Worm (Caenorhabditis elegans) whole organism, mixed stage, embryonic: ENCODE measurements around the gene mab-10.
A peak's percentile ranks its signal among the peaks of the same experiment; 100 is the strongest.

Experiments
- M03D4.4 ChIP-seq: sonication (generic microtip); optimal IDR thresholded peaks from 2 replicates; lab custom pipeline; 2017; ENCODE audit warnings: mild to moderate bottlenecking, missing genetic modification characterization, missing compliant biosample characterization
- bed-3 ChIP-seq: fragments of 200-800 bp; sonication (Bioruptor generic); optimal IDR thresholded peaks from 3 replicates; lab custom pipeline; 2018; ENCODE audit warnings: mild to moderate bottlenecking, missing genetic modification characterization, moderate library complexity, missing compliant biosample characterization
- blmp-1 ChIP-seq: fragments of 150-350 bp; optimal IDR thresholded peaks from 2 replicates; lab custom pipeline; 2014; ENCODE audit warnings: missing biosample characterization, missing genetic modification characterization
- ceh-39 ChIP-seq: fragments of 150-350 bp; optimal IDR thresholded peaks from 2 replicates; lab custom pipeline; 2014; ENCODE audit warnings: missing biosample characterization, missing genetic modification characterization
- ceh-43 ChIP-seq: fragments of 200-800 bp; sonication (Bioruptor generic); optimal IDR thresholded peaks from 2 replicates; lab custom pipeline; 2018; ENCODE audit warnings: mild to moderate bottlenecking, missing genetic modification characterization, moderate library complexity, missing compliant biosample characterization
- ceh-83 ChIP-seq: fragments of 200-800 bp; sonication (Bioruptor generic); optimal IDR thresholded peaks from 2 replicates; lab custom pipeline; 2018; ENCODE audit warnings: mild to moderate bottlenecking, missing genetic modification characterization, missing compliant biosample characterization
- ces-1 ChIP-seq: fragments of 150-350 bp; optimal IDR thresholded peaks from 2 replicates; lab custom pipeline; 2014; ENCODE audit warnings: missing biosample characterization, missing genetic modification reagents, missing genetic modification characterization
- cnd-1 ChIP-seq: fragments of 200-800 bp; sonication (Bioruptor generic); optimal IDR thresholded peaks from 2 replicates; lab custom pipeline; 2018; ENCODE audit warnings: mild to moderate bottlenecking, missing genetic modification characterization, missing compliant biosample characterization
- drap-1 ChIP-seq: fragments of 200-800 bp; sonication (Bioruptor generic); optimal IDR thresholded peaks from 3 replicates; lab custom pipeline; 2018; ENCODE audit warnings: mild to moderate bottlenecking, missing genetic modification characterization, missing compliant biosample characterization
- elt-1 ChIP-seq: sonication (generic microtip); optimal IDR thresholded peaks from 2 replicates; lab custom pipeline; 2017; ENCODE audit warnings: missing genetic modification characterization, mild to moderate bottlenecking, missing compliant biosample characterization, antibody characterized with exemption, moderate library complexity, borderline replicate concordance; ENCODE audit not compliant: insufficient read depth
- elt-3 ChIP-seq: fragments of 150-350 bp; optimal IDR thresholded peaks from 2 replicates; lab custom pipeline; 2014; ENCODE audit warnings: missing biosample characterization, missing genetic modification characterization
- flh-1 ChIP-seq: fragments of 200-800 bp; sonication (Bioruptor generic); optimal IDR thresholded peaks from 2 replicates; lab custom pipeline; 2018; ENCODE audit warnings: mild to moderate bottlenecking, missing genetic modification characterization, moderate library complexity, missing compliant biosample characterization
- ham-2 ChIP-seq: fragments of 200-800 bp; sonication (Bioruptor generic); optimal IDR thresholded peaks from 2 replicates; lab custom pipeline; 2018; ENCODE audit warnings: mild to moderate bottlenecking, missing genetic modification characterization, missing compliant biosample characterization
- hlh-1 ChIP-seq: fragments of 150-350 bp; optimal IDR thresholded peaks from 2 replicates; lab custom pipeline; 2014; ENCODE audit warnings: missing biosample characterization, missing genetic modification reagents, missing genetic modification characterization
- lin-13 ChIP-seq: fragments of 150-350 bp; optimal IDR thresholded peaks from 2 replicates; lab custom pipeline; 2014; ENCODE audit warnings: missing biosample characterization, missing genetic modification characterization
- lin-32 ChIP-seq: fragments of 200-800 bp; sonication (Bioruptor generic); optimal IDR thresholded peaks from 2 replicates; lab custom pipeline; 2018; ENCODE audit warnings: mild to moderate bottlenecking, missing genetic modification characterization, missing compliant biosample characterization
- lsy-2 ChIP-seq: fragments of 150-350 bp; optimal IDR thresholded peaks from 2 replicates; lab custom pipeline; 2014; ENCODE audit warnings: missing biosample characterization, missing genetic modification characterization
- mab-5 ChIP-seq: fragments of 150-350 bp; optimal IDR thresholded peaks from 2 replicates; lab custom pipeline; 2014; ENCODE audit warnings: missing biosample characterization, missing genetic modification characterization
- mep-1 ChIP-seq: fragments of 150-350 bp; optimal IDR thresholded peaks from 2 replicates; lab custom pipeline; 2017; ENCODE audit warnings: missing biosample characterization, missing genetic modification reagents, missing genetic modification characterization, inconsistent platforms
- mls-2 ChIP-seq: sonication (generic microtip); optimal IDR thresholded peaks from 2 replicates; lab custom pipeline; 2016; ENCODE audit warnings: mild to moderate bottlenecking, missing genetic modification characterization, moderate library complexity, missing compliant biosample characterization
- nhr-12 ChIP-seq: fragments of 150-350 bp; optimal IDR thresholded peaks from 2 replicates; lab custom pipeline; 2014; ENCODE audit warnings: missing biosample characterization, missing genetic modification characterization
- nhr-2 ChIP-seq: fragments of 150-350 bp; optimal IDR thresholded peaks from 2 replicates; lab custom pipeline; 2014; ENCODE audit warnings: missing biosample characterization, missing genetic modification characterization
- nhr-237 ChIP-seq: fragments of 150-350 bp; optimal IDR thresholded peaks from 2 replicates; lab custom pipeline; 2014; ENCODE audit warnings: missing biosample characterization, missing genetic modification characterization
- nhr-28 ChIP-seq: fragments of 150-350 bp; optimal IDR thresholded peaks from 2 replicates; lab custom pipeline; 2014; ENCODE audit warnings: missing biosample characterization, missing genetic modification characterization
- nhr-76 ChIP-seq: sonication (generic microtip); optimal IDR thresholded peaks from 2 replicates; lab custom pipeline; 2017; ENCODE audit warnings: missing biosample characterization, missing genetic modification characterization
- pha-4 ChIP-seq: fragments of 150-350 bp; optimal IDR thresholded peaks from 2 replicates; lab custom pipeline; 2018; ENCODE audit warnings: missing biosample characterization, missing genetic modification reagents, missing genetic modification characterization
- sem-2 ChIP-seq: fragments of 200-800 bp; sonication (Bioruptor generic); optimal IDR thresholded peaks from 2 replicates; lab custom pipeline; 2018; ENCODE audit warnings: mild to moderate bottlenecking, missing genetic modification characterization, missing compliant biosample characterization
- snpc-4 ChIP-seq: fragments of 150-350 bp; optimal IDR thresholded peaks from 2 replicates; lab custom pipeline; 2014; ENCODE audit warnings: missing biosample characterization, missing genetic modification characterization
- sptf-1 ChIP-seq: sonication (generic microtip); optimal IDR thresholded peaks from 2 replicates; lab custom pipeline; 2017; ENCODE audit warnings: mild to moderate bottlenecking, missing genetic modification characterization, moderate library complexity, missing compliant biosample characterization
- tbx-8 ChIP-seq: fragments of 200-800 bp; sonication (Bioruptor generic); optimal IDR thresholded peaks from 2 replicates; lab custom pipeline; 2018; ENCODE audit warnings: mild to moderate bottlenecking, missing genetic modification characterization, moderate library complexity, missing compliant biosample characterization
- unc-120 ChIP-seq: sonication (generic microtip); optimal IDR thresholded peaks from 2 replicates; lab custom pipeline; 2017; ENCODE audit warnings: missing genetic modification characterization, missing compliant biosample characterization; ENCODE audit not compliant: poor library complexity, severe bottlenecking
- unc-39 ChIP-seq: fragments of 150-350 bp; optimal IDR thresholded peaks from 2 replicates; lab custom pipeline; 2014; ENCODE audit warnings: missing biosample characterization, missing genetic modification characterization
- unc-62 ChIP-seq: fragments of 150-350 bp; optimal IDR thresholded peaks from 2 replicates; lab custom pipeline; 2014; ENCODE audit warnings: missing biosample characterization, missing genetic modification reagents, missing genetic modification characterization
- zip-8 ChIP-seq: fragments of 150-350 bp; optimal IDR thresholded peaks from 2 replicates; lab custom pipeline; 2014; ENCODE audit warnings: missing biosample characterization, missing genetic modification characterization
- ztf-11 ChIP-seq: fragments of 150-350 bp; optimal IDR thresholded peaks from 2 replicates; lab custom pipeline; 2014; ENCODE audit warnings: missing biosample characterization, missing genetic modification characterization

Gene mab-10

ce11 chrII:10546784-10547087 lies 18.9 kb downstream of the mab-10 start:
- TF ChIP-seq tbx-8 (no peak), blmp-1 (tag; lab: Kevin White, UChicago) (no peak), nhr-237 (no peak), unc-120 (tag; lab: Kevin White, UChicago) (no peak), ceh-39 (tag; lab: Kevin White, UChicago) (no peak), pha-4 (tag; lab: Kevin White, UChicago) (no peak), unc-62 (GFP tag; lab: Kevin White, UChicago) (peak; percentile 76), nhr-76 (tag; lab: Kevin White, UChicago) (no peak)

DNA sequence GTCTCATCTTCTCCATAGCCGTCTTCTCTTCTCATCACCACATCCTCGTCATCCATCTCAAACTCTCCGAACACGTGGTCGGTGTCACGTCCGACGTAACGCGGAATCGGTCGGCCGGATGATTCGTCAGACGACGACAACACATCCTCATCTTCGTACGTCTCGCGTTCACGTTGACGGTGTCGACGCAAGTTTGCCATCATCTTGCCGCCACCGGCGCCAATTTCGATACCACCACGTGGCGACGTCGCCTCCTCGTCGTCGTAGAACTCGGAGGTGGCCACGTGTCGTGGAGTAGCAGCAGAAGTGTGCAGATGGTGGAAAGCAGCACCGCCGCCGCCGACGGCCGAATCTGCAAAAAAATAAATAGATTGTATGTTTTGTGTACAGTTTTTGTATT lies 19.4 kb downstream of the mab-10 start:
- no peak for TF ChIP-seq lin-32
- TF ChIP-seq blmp-1 (tag; lab: Kevin White, UChicago), result no peak

- TF ChIP-seq nhr-237 (no peak), blmp-1 (tag; lab: Kevin White, UChicago) (no peak), lin-13 (tag; lab: Kevin White, UChicago) (no peak), nhr-76 (tag; lab: Kevin White, UChicago) (no peak), drap-1 (no peak), snpc-4 (no peak), lin-32 (no peak), elt-3 (tag; lab: Kevin White, UChicago) (no peak), unc-120 (tag; lab: Kevin White, UChicago) (no peak), M03D4.4 (tag; lab: Kevin White, UChicago) (peak; percentile 5), unc-62 (GFP tag; lab: Kevin White, UChicago) (no peak), sem-2 (GFP tag; lab: Kevin White, UChicago) (no peak), mls-2 (tag; lab: Kevin White, UChicago) (no peak), nhr-12 (tag; lab: Kevin White, UChicago) (no peak), tbx-8 (no peak), sptf-1 (tag; lab: Kevin White, UChicago) (peak; percentile 11), ceh-83 (GFP tag; lab: Kevin White, UChicago) (no peak), flh-1 (GFP tag; lab: Kevin White, UChicago) (no peak), cnd-1 (tag; lab: Kevin White, UChicago) (peak; percentile 56), pha-4 (tag; lab: Kevin White, UChicago) (no peak), nhr-28 (tag; lab: Kevin White, UChicago) (no peak), ztf-11 (no peak), lsy-2 (tag; lab: Kevin White, UChicago) (no peak)
These were observed 20.2 kb downstream of the mab-10 start for ce11 chrII:10547803-10548693.

- TF ChIP-seq bed-3 (GFP tag; lab: Kevin White, UChicago) (no peak), snpc-4 (no peak), unc-39 (tag; lab: Kevin White, UChicago) (no peak), ztf-11 (peak; percentile 68), nhr-28 (tag; lab: Kevin White, UChicago) (no peak), cnd-1 (tag; lab: Kevin White, UChicago) (peak; percentile 63), pha-4 (tag; lab: Kevin White, UChicago) (peak; percentile 85), ceh-83 (GFP tag; lab: Kevin White, UChicago) (no peak), lsy-2 (tag; lab: Kevin White, UChicago) (peak; percentile 30), mep-1 (tag; lab: Kevin White, UChicago) (peak; percentile 57), lin-32 (peak; percentile 32), nhr-237 (peak; percentile 55), drap-1 (peak; percentile 11), zip-8 (tag; lab: Kevin White, UChicago) (no peak), tbx-8 (no peak), nhr-2 (tag; lab: Kevin White, UChicago) (peak; percentile 99), hlh-1 (tag; lab: Kevin White, UChicago) (no peak), sem-2 (GFP tag; lab: Kevin White, UChicago) (no peak), lin-13 (tag; lab: Kevin White, UChicago) (peak; percentile 67), elt-1 (tag; lab: Kevin White, UChicago) (no peak), ceh-39 (tag; lab: Kevin White, UChicago) (peak; percentile 10), mls-2 (tag; lab: Kevin White, UChicago) (peak; percentile 28), unc-120 (tag; lab: Kevin White, UChicago) (peak; percentile 71), M03D4.4 (tag; lab: Kevin White, UChicago) (no peak), nhr-12 (tag; lab: Kevin White, UChicago) (peak; percentile 42), unc-62 (GFP tag; lab: Kevin White, UChicago) (peak; percentile 65), sptf-1 (tag; lab: Kevin White, UChicago) (peak; percentile 68), ham-2 (GFP tag; lab: Kevin White, UChicago) (peak; percentile 74), mab-5 (tag; lab: Kevin White, UChicago) (no peak), elt-3 (tag; lab: Kevin White, UChicago) (no peak), flh-1 (GFP tag; lab: Kevin White, UChicago) (peak; percentile 22), blmp-1 (tag; lab: Kevin White, UChicago) (no peak), ces-1 (GFP tag; lab: Kevin White, UChicago) (peak; percentile 70), nhr-76 (tag; lab: Kevin White, UChicago) (no peak), ceh-43 (GFP tag; lab: Kevin White, UChicago) (no peak)
These were observed 21.1 kb downstream of the mab-10 start for ce11 chrII:10548778-10549671.
